Worm (Caenorhabditis elegans) whole organism, L3 larva: ENCODE data around the gene lrpr-1.

Source experiments
- R02D3.7 ChIP-seq: fragments of 150-350 bp; optimal IDR thresholded peaks from 2 replicates; lab custom pipeline; 2014; ENCODE audit warnings: missing biosample characterization, missing genetic modification characterization
- fkh-10 ChIP-seq: sonication (generic microtip); optimal IDR thresholded peaks from 2 replicates; lab custom pipeline; 2017; ENCODE audit warnings: missing biosample characterization, missing genetic modification reagents, missing genetic modification characterization
- ztf-11 ChIP-seq: fragments of 150-350 bp; optimal IDR thresholded peaks from 2 replicates; lab custom pipeline; 2014; ENCODE audit warnings: missing biosample characterization, missing genetic modification characterization

ce11 chrV:5888820-5889219 lies 28.9 kb downstream of the lrpr-1 start:
- TF ChIP-seq R02D3.7 (tag; lab: Kevin White, UChicago), result no peak
- TF ChIP-seq ztf-11, result no peak
- no peak for TF ChIP-seq fkh-10
